Fruit fly (Drosophila melanogaster): ENCODE measurements around the gene Pex1.

Pex1 gene

DNA sequence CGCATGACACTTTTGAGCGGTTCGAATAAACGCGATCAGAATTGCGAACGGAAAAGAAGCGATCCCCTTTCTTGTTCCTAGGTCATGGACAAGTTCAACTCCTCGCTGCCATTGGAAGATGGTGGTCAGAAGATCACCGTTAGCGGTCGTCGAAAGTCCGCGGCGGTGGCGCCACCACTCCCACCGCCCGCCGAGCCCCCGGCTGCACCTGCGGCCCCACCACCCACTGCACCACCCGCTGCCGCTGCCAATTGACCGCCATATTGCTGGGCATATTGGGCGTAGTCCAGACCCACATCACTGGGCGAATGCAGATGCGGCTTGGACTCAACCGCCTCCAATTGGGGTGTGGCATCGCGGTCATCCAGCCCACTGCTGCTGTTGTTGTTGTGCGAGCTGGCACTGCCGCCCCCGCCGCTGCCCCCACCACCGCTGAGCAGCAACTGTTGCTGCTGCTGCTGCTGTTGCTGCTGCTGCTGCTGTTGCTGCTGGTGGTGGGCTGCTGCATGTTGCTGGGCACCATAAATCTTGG is 41.3 kb downstream of the Pex1 start:
- TF ChIP-seq psq (optimal IDR thresholded peaks at IDR 0.05) (no peak), EcR (GFP tag; optimal IDR thresholded peaks at IDR 0.05) (no peak), Dll (optimal IDR thresholded peaks at IDR 0.05) (no peak), CG8478 (optimal IDR thresholded peaks at IDR 0.05) (no peak)

DNA sequence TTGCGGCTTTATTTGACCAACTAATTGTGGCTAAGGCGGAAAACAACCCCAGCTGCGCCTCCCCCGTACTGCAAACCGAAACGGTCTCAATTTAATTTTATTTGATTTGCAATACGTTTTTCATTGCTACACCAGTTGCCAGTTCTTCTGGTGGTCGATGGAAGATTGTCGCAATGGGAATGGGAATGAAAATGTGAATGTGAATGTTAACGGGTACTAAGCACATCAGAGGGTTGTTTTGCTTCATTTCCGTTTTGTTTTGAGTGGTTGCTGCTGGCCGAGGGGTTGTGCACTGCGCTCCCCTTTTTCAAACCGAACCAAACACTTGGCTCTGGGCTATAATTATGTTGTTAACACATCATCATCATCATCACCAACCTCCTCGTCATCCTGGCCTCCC is 42.4 kb downstream of the Pex1 start:
- no peak for TF ChIP-seq CG8478 (optimal IDR thresholded peaks at IDR 0.05)
- no peak for TF ChIP-seq EcR (GFP tag; optimal IDR thresholded peaks at IDR 0.05)
- TF ChIP-seq Dll (optimal IDR thresholded peaks at IDR 0.05): no peak
- TF ChIP-seq usp (GFP tag; optimal IDR thresholded peaks at IDR 0.05): no peak
- no peak for TF ChIP-seq psq (optimal IDR thresholded peaks at IDR 0.05)

- TF ChIP-seq EcR (GFP tag; optimal IDR thresholded peaks at IDR 0.05) (no peak), usp (GFP tag; optimal IDR thresholded peaks at IDR 0.05) (no peak), Dll (optimal IDR thresholded peaks at IDR 0.05) (no peak), pan (optimal IDR thresholded peaks at IDR 0.05) (no peak), CG8478 (optimal IDR thresholded peaks at IDR 0.05) (no peak), psq (optimal IDR thresholded peaks at IDR 0.05) (no peak)
Observed at dm6 chr3L:14118767-14119166, 47.1 kb downstream of the Pex1 start.

DNA sequence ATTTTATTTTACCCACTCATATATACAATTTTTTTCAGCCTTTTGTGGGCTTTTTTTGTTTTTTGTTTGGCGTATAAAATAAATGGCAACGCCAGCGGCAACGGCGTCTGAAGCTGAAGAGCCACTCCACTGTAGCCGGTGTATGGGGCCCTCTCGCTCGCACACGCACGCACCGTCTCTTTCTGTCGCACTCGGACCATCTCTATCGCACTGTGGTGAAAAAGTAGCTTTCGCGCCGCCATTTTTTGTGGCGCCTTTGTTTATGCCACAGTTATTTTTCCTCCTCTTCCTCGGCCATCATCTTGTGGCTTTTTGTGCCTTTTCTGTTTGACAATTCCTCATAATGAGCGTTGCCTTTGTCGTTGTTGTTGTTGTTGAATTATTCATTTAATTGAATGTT is 50.4 kb downstream of the Pex1 start:
- no peak for TF ChIP-seq EcR (GFP tag; optimal IDR thresholded peaks at IDR 0.05)
- TF ChIP-seq usp (GFP tag; optimal IDR thresholded peaks at IDR 0.05): no peak
- no peak for TF ChIP-seq CG8478 (optimal IDR thresholded peaks at IDR 0.05)
- no peak for TF ChIP-seq pan (optimal IDR thresholded peaks at IDR 0.05)
- no peak for TF ChIP-seq psq (optimal IDR thresholded peaks at IDR 0.05)
- TF ChIP-seq Dll (optimal IDR thresholded peaks at IDR 0.05): no peak

DNA sequence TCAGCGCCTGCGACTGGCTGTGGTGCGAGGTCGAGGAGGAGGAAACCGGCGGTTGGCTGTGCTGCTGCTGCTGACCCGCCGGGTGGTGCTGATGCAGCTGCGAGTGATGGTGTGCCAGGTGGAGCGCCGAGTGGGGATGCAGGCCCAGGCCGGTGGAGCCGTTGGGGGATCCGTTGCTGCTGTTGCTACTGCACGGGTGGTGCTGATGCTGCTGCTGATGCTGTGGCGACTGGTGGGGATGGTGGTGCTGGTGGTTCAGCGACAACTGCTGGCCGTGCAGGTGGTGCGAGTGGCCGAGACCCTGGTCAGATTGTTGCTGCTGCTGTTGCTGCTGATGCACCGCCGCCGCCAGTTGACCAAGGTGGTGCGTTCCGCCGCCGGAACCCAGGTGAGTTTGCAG is 53.9 kb downstream of the Pex1 start:
- TF ChIP-seq CG8478 (optimal IDR thresholded peaks at IDR 0.05) (no peak), usp (GFP tag; optimal IDR thresholded peaks at IDR 0.05) (no peak), EcR (GFP tag; optimal IDR thresholded peaks at IDR 0.05) (no peak), Dll (optimal IDR thresholded peaks at IDR 0.05) (no peak), pan (optimal IDR thresholded peaks at IDR 0.05) (no peak), psq (optimal IDR thresholded peaks at IDR 0.05) (no peak)
